Worm (Caenorhabditis elegans): Measurements from ENCODE around the gene oac-55.

DNA sequence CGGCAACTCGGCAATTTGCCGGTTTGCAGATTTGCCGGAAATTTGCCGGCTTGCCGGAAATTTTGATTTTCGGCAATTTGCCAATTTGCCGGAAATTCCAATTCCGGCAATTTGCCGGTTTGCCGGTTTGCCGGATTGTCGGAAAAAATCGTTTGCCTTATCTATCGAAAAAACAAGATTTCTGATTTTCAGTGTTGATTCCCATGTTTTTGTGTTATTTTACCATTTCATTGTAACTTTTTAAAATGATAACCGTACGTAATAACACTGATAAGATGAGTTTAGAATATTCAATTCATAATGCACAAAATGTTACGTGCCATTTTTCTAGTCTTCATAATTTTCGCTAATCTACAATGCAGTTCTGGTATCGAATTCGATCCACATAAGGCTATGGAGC lies at the start of gene oac-55:
- no peak for TF ChIP-seq egl-27 (tag; optimal IDR thresholded peaks at IDR 0.05)
- no peak for TF ChIP-seq nhr-25 (tag; optimal IDR thresholded peaks at IDR 0.05)
- TF ChIP-seq jun-1 (tag; optimal IDR thresholded peaks at IDR 0.05): no peak
- TF ChIP-seq eor-1 (tag; optimal IDR thresholded peaks at IDR 0.05): no peak
- TF ChIP-seq ZK546.5 (tag; optimal IDR thresholded peaks at IDR 0.05): no peak
- TF ChIP-seq skn-1 (tag; optimal IDR thresholded peaks at IDR 0.05): no peak
- no peak for TF ChIP-seq ztf-4 (tag; optimal IDR thresholded peaks at IDR 0.05)
- TF ChIP-seq nfya-1 (tag; optimal IDR thresholded peaks at IDR 0.05; ENCODE audit: insufficient read depth): no peak
- TF ChIP-seq nhr-11 (tag; optimal IDR thresholded peaks at IDR 0.05): no peak
- TF ChIP-seq fkh-10 (GFP tag; optimal IDR thresholded peaks at IDR 0.05): no peak
- no peak for TF ChIP-seq nhr-76 (tag; optimal IDR thresholded peaks at IDR 0.05)
- no peak for TF ChIP-seq unc-39 (tag; optimal IDR thresholded peaks at IDR 0.05)
- no peak for TF ChIP-seq zag-1 (tag; optimal IDR thresholded peaks at IDR 0.05)

All from whole organism, L3 larva.